Worm (Caenorhabditis elegans) whole organism, L1 larva: ENCODE results near the gene W06A7.4.

Source experiments
- C16A3.4 ChIP-seq: fragments of 150-350 bp; optimal IDR thresholded peaks from 2 replicates; lab custom pipeline; 2014; ENCODE audit warnings: missing biosample characterization, missing genetic modification characterization
- aha-1 ChIP-seq: fragments of 150-350 bp; optimal IDR thresholded peaks from 2 replicates; lab custom pipeline; 2014; ENCODE audit warnings: missing biosample characterization, missing genetic modification characterization
- alr-1 ChIP-seq: fragments of 200-800 bp; sonication (Bioruptor generic); optimal IDR thresholded peaks from 2 replicates; lab custom pipeline; 2018; ENCODE audit warnings: borderline replicate concordance, mild to moderate bottlenecking, missing genetic modification characterization, missing compliant biosample characterization
- aly-2 ChIP-seq: fragments of 150-350 bp; optimal IDR thresholded peaks from 2 replicates; lab custom pipeline; 2014; ENCODE audit warnings: missing biosample characterization, missing genetic modification characterization
- blmp-1 ChIP-seq: fragments of 150-350 bp; optimal IDR thresholded peaks from 2 replicates; lab custom pipeline; 2014; ENCODE audit warnings: missing biosample characterization, missing genetic modification characterization
- ceh-8 ChIP-seq: fragments of 200-800 bp; sonication (Bioruptor generic); optimal IDR thresholded peaks from 2 replicates; lab custom pipeline; 2018; ENCODE audit warnings: mild to moderate bottlenecking, missing genetic modification characterization, moderate library complexity, missing compliant biosample characterization
- ceh-88 ChIP-seq: fragments of 200-800 bp; sonication (Bioruptor generic); IDR thresholded peaks from 2 replicates; pipeline ENCODE4 v1.3.6; 2022; ENCODE audit warnings: missing genetic modification characterization, missing compliant biosample characterization
- ceh-90 ChIP-seq: sonication (generic microtip); optimal IDR thresholded peaks from 2 replicates; lab custom pipeline; 2016; ENCODE audit warnings: missing genetic modification characterization, missing compliant biosample characterization
- efl-1 ChIP-seq, 4 experiments: fragments of 150-350 bp; optimal IDR thresholded peaks in 3 of 4; peaks in 1 of 4; 1 replicate in 1 of 4; 2 replicates in 3 of 4; lab custom pipeline; 2014; ENCODE audit warnings: missing biosample characterization in 2 of 4, missing genetic modification characterization in 2 of 4, missing genetic modification reagents in 2 of 4
- efl-3 ChIP-seq: fragments of 200-800 bp; sonication (Bioruptor generic); optimal IDR thresholded peaks from 2 replicates; lab custom pipeline; 2018; ENCODE audit warnings: mild to moderate bottlenecking, missing genetic modification characterization, missing compliant biosample characterization
- egl-27 ChIP-seq, 2 experiments: fragments of 150-350 bp in 1 of 2; sonication (generic microtip); optimal IDR thresholded peaks; 3 replicates each; lab custom pipeline; 2017 to 2018; ENCODE audit warnings: missing biosample characterization in 2 of 2, missing genetic modification characterization in 2 of 2, missing genetic modification reagents in 2 of 2
- elt-2 ChIP-seq: sonication (generic microtip); optimal IDR thresholded peaks from 2 replicates; lab custom pipeline; 2016; ENCODE audit warnings: missing genetic modification characterization, mild to moderate bottlenecking, inconsistent platforms, missing compliant biosample characterization, missing genetic modification reagents
- grh-1 ChIP-seq: fragments of 200-800 bp; sonication (Bioruptor generic); IDR thresholded peaks from 2 replicates; pipeline ENCODE4 v1.3.6; 2022; ENCODE audit warnings: missing genetic modification reagents, missing genetic modification characterization, missing compliant biosample characterization
- isw-1 ChIP-seq: fragments of 200-800 bp; sonication (Bioruptor generic); IDR thresholded peaks from 2 replicates; pipeline ENCODE4 v1.3.6; 2022; ENCODE audit warnings: missing genetic modification characterization, missing compliant biosample characterization
- jun-1 ChIP-seq: fragments of 150-350 bp; optimal IDR thresholded peaks from 2 replicates; lab custom pipeline; 2014; ENCODE audit warnings: missing biosample characterization, missing genetic modification reagents, missing genetic modification characterization
- lin-13 ChIP-seq: fragments of 150-350 bp; optimal IDR thresholded peaks from 2 replicates; lab custom pipeline; 2014; ENCODE audit warnings: missing biosample characterization, missing genetic modification reagents, missing genetic modification characterization
- lin-14 ChIP-seq: fragments of 200-800 bp; sonication (Bioruptor generic); optimal IDR thresholded peaks from 2 replicates; lab custom pipeline; 2018; ENCODE audit warnings: mild to moderate bottlenecking, missing genetic modification characterization, moderate library complexity, missing compliant biosample characterization
- lin-15B ChIP-seq: fragments of 150-350 bp; sonication (generic microtip); optimal IDR thresholded peaks from 3 replicates; lab custom pipeline; 2014; ENCODE audit warnings: missing biosample characterization, missing genetic modification characterization
- lin-35 ChIP-seq, 2 experiments: fragments of 150-350 bp; optimal IDR thresholded peaks; 2 replicates each; lab custom pipeline; 2014; ENCODE audit warnings: missing biosample characterization in 2 of 2, missing genetic modification characterization in 2 of 2, missing genetic modification reagents in 2 of 2
- lin-39 ChIP-seq: fragments of 150-350 bp; optimal IDR thresholded peaks from 2 replicates; lab custom pipeline; 2014; ENCODE audit warnings: missing biosample characterization, missing genetic modification reagents, missing genetic modification characterization
- lsy-2 ChIP-seq, 2 experiments: fragments of 150-350 bp; optimal IDR thresholded peaks; 2 replicates each; lab custom pipeline; 2014; ENCODE audit warnings: missing biosample characterization in 2 of 2, missing genetic modification characterization in 2 of 2
- mab-9 ChIP-seq: fragments of 200-800 bp; sonication (Bioruptor generic); IDR thresholded peaks from 2 replicates; pipeline ENCODE4 v1.3.6; 2022; ENCODE audit warnings: missing genetic modification reagents, missing genetic modification characterization, missing compliant biosample characterization
- mep-1 ChIP-seq: fragments of 150-350 bp; optimal IDR thresholded peaks from 2 replicates; lab custom pipeline; 2014; ENCODE audit warnings: missing biosample characterization, missing genetic modification characterization
- nhr-11 ChIP-seq: fragments of 150-350 bp; optimal IDR thresholded peaks from 2 replicates; lab custom pipeline; 2014; ENCODE audit warnings: missing biosample characterization, missing genetic modification characterization
- nhr-19 ChIP-seq: fragments of 200-800 bp; sonication (Bioruptor generic); conservative IDR thresholded peaks from 2 replicates; pipeline ENCODE4 v1.3.6; 2022; ENCODE audit warnings: missing genetic modification characterization, missing compliant biosample characterization
- nhr-20 ChIP-seq: sonication (generic microtip); optimal IDR thresholded peaks from 2 replicates; lab custom pipeline; 2016; ENCODE audit warnings: mild to moderate bottlenecking, missing genetic modification characterization, missing compliant biosample characterization
- nhr-71 ChIP-seq: sonication (generic microtip); optimal IDR thresholded peaks from 2 replicates; lab custom pipeline; 2016; ENCODE audit warnings: mild to moderate bottlenecking, missing genetic modification characterization, moderate library complexity, missing compliant biosample characterization
- nhr-77 ChIP-seq: fragments of 150-350 bp; optimal IDR thresholded peaks from 2 replicates; lab custom pipeline; 2014; ENCODE audit warnings: missing biosample characterization, missing genetic modification characterization
- nhr-85 ChIP-seq: sonication (generic microtip); peaks from one replicate; lab custom pipeline; 2016; ENCODE audit warnings: missing genetic modification characterization, inconsistent platforms, missing compliant biosample characterization
- pqm-1 ChIP-seq: sonication (generic microtip); optimal IDR thresholded peaks from 3 replicates; lab custom pipeline; 2017; ENCODE audit warnings: missing biosample characterization, missing genetic modification characterization
- rnt-1 ChIP-seq: sonication (generic microtip); optimal IDR thresholded peaks from 2 replicates; lab custom pipeline; 2016; ENCODE audit warnings: mild to moderate bottlenecking, missing genetic modification characterization, moderate library complexity, missing compliant biosample characterization
- skn-1 ChIP-seq: fragments of 150-350 bp; optimal IDR thresholded peaks from 2 replicates; lab custom pipeline; 2014; ENCODE audit warnings: missing biosample characterization, missing genetic modification characterization
- snu-23 ChIP-seq: sonication (generic microtip); optimal IDR thresholded peaks from 2 replicates; lab custom pipeline; 2016; ENCODE audit warnings: missing genetic modification characterization, missing compliant biosample characterization
- sup-37 ChIP-seq: fragments of 200-800 bp; sonication (Bioruptor generic); optimal IDR thresholded peaks from 2 replicates; lab custom pipeline; 2018; ENCODE audit warnings: mild to moderate bottlenecking, missing genetic modification characterization, missing compliant biosample characterization
- tbx-2 ChIP-seq: sonication (generic microtip); optimal IDR thresholded peaks from 2 replicates; lab custom pipeline; 2016; ENCODE audit warnings: missing genetic modification characterization, missing compliant biosample characterization
- unc-86 ChIP-seq: sonication (generic microtip); optimal IDR thresholded peaks from 2 replicates; lab custom pipeline; 2016; ENCODE audit warnings: missing genetic modification characterization, missing compliant biosample characterization
- unc-98 ChIP-seq: fragments of 200-800 bp; sonication (Bioruptor generic); IDR thresholded peaks from 2 replicates; pipeline ENCODE4 v1.3.6; 2022; ENCODE audit warnings: missing genetic modification characterization, missing compliant biosample characterization
- vab-15 ChIP-seq: sonication (generic microtip); optimal IDR thresholded peaks from 2 replicates; lab custom pipeline; 2017; ENCODE audit warnings: missing genotype, mild to moderate bottlenecking, missing genetic modification characterization, missing compliant biosample characterization
- xbp-1 ChIP-seq: sonication (generic microtip); optimal IDR thresholded peaks from 2 replicates; lab custom pipeline; 2016; ENCODE audit warnings: missing genetic modification characterization, missing compliant biosample characterization

W06A7.4 gene

DNA sequence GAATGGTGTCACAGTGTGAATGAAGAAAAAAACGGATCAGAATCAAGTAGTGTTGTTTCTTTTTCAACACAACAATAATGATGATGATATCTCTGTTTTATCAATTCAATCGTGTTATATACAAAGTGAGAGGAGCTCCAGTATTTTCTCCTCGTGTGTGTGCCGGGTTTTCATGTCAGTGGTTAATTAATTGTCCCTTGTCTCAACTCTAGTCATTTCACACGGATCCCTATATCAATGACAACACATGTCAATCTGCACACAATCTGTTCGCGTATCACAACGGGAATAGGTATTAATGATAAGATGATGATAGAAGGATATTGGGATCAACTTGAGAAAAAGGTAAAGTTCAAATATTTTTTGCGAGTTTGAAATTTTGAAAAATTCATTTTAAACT, 23.8 kb upstream of the W06A7.4 start (continued):
- TF ChIP-seq jun-1: no peak
- TF ChIP-seq xbp-1 (tag; lab: Kevin White, UChicago): no peak
- TF ChIP-seq unc-98 (GFP tag; lab: Robert Waterston, UW): no peak
- TF ChIP-seq pqm-1 (tag; lab: Kevin White, UChicago): no peak
- TF ChIP-seq rnt-1: peak; percentile 60
- TF ChIP-seq isw-1 (GFP tag; lab: Robert Waterston, UW): no peak
- no peak for TF ChIP-seq efl-3 (GFP tag; lab: Kevin White, UChicago)
- TF ChIP-seq ceh-88 (GFP tag; lab: Robert Waterston, UW): no peak
- no peak for TF ChIP-seq grh-1 (GFP tag; lab: Robert Waterston, UW)
- TF ChIP-seq lsy-2 (tag; optimal IDR thresholded peaks at IDR 0.05; lab: Kevin White, UChicago): peak in 1 of 2 experiments; percentile 28
- TF ChIP-seq, all 84 proteins: peak for 11

DNA sequence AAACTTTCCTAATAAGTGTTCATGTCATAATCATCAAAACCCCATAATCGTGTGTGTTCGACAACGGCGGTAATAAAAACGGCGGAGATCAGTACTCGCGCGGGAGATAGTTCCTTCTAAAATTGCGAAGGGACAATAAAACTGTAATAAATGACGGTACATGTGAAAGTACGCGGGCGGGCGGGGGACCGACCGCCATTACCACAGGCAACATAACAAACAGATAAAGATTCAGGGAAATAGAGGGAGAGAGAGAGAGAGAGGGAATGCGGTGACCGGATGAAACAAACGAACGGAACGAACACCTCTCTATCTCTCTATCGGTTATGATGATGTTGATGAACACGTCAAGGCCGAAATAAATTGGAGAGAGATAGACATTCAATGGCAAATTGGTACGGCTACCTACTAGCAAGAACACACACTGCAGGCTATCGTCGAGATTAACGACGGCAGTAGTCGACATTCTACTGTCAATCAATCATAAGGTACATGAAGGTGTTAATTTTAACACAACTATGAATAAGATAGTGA, 18.0 kb upstream of the W06A7.4 start:
- TF ChIP-seq lin-39 (tag; lab: Kevin White, UChicago) (no peak), ceh-8 (no peak), blmp-1 (tag; lab: Kevin White, UChicago) (peak; percentile 52), grh-1 (GFP tag; lab: Robert Waterston, UW) (no peak), efl-1 (optimal IDR thresholded peaks at IDR 0.05; lab: Kevin White, UChicago) (no peak), efl-1 (GFP tag; optimal IDR thresholded peaks at IDR 0.05 in 1 of 2; lab: Kevin White, UChicago) (peak in 1 of 2 experiments; percentile 24), mab-9 (GFP tag; lab: Robert Waterston, UW) (no peak), nhr-11 (tag; lab: Kevin White, UChicago) (no peak), lin-14 (GFP tag; lab: Kevin White, UChicago) (peak; percentile 12), aha-1 (tag; lab: Kevin White, UChicago) (no peak), nhr-85 (peak; percentile 72), nhr-77 (tag; lab: Kevin White, UChicago) (no peak), rnt-1 (no peak), lin-15B (tag; lab: Kevin White, UChicago) (no peak)

DNA sequence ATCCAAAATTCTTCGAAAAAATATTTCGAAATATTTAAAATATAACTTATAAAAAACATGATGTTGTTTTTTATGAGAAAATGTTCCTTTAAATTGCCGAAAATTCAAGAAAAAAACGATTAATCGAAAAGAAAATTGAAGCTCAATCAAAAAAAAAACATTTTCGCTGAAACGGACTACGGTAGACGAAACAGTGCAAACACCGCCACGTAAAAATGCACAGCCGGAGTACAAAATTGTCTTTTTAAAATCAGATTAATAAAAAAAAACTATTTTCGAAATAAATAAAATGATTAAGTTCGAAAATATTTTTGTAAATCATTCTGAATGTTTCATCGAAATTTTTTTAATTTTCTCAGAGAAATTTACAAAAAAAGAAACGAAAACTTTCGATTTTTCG, 10.7 kb upstream of the W06A7.4 start:
- TF ChIP-seq lsy-2 (tag; optimal IDR thresholded peaks at IDR 0.05; lab: Kevin White, UChicago) (peak; percentile 56 to 79), egl-27 (tag; optimal IDR thresholded peaks at IDR 0.05; lab: Kevin White, UChicago) (no peak)

DNA sequence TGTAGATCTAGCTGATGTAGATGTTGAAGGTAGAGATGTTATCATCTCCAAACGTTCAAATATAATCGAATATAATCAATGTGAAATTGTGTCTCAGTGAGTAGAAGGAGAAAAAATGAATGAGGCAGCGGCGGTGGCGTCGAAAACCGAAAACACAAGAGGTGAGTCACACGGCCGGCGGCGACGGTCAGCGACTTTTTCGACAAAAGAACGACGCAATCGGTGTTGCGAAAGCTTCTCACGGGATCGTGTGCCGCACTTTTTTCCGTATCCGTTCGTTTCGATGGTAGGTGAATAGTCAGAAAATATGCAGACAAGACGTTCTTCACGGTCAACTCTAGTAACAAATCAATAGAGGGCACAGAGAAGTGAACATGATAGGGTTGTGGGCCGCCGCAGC, 8.7 kb upstream of the W06A7.4 start, which contains the start of gene rin-1:
rin-1 (minus strand) TSS at position 101 of the 400 bp plus-strand sequence.
- TF ChIP-seq nhr-71 (tag; lab: Kevin White, UChicago) (no peak), mep-1 (tag; lab: Kevin White, UChicago) (no peak), skn-1 (tag; lab: Kevin White, UChicago) (no peak), sup-37 (no peak), isw-1 (GFP tag; lab: Robert Waterston, UW) (no peak), aly-2 (tag; lab: Kevin White, UChicago) (no peak), tbx-2 (tag; lab: Kevin White, UChicago) (no peak), nhr-20 (tag; lab: Kevin White, UChicago) (no peak), ceh-90 (tag; lab: Kevin White, UChicago) (no peak), mab-9 (GFP tag; lab: Robert Waterston, UW) (no peak), lin-35 (GFP tag; optimal IDR thresholded peaks at IDR 0.05; lab: Kevin White, UChicago) (no peak), nhr-11 (tag; lab: Kevin White, UChicago) (no peak), lin-13 (GFP tag; lab: Kevin White, UChicago) (no peak), elt-2 (no peak)
- TF ChIP-seq, all 84 proteins: peak for 0

DNA sequence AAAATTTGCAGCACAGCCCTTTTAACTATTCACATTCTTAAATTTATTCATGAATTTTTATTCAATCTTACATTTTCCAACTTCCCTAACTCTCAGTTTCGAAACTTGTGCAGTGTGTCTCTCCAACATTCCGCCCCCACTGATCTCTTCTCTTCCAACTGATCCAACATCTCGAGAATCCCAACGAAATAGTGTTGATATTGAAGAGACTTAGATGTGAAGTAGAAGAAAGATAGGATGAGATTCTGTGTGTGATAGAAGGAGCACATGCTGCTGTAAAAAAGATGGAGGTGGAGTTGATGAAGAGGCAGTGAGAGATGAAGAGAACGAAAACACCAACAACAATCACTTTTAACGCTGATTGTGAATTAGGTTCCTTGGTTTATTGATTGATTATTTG, 3.9 kb upstream of the W06A7.4 start:
- TF ChIP-seq lin-35 (GFP tag; optimal IDR thresholded peaks at IDR 0.05; lab: Kevin White, UChicago) (no peak), alr-1 (tag; lab: Kevin White, UChicago) (no peak), nhr-20 (tag; lab: Kevin White, UChicago) (no peak), aha-1 (tag; lab: Kevin White, UChicago) (no peak), unc-86 (tag; lab: Kevin White, UChicago) (no peak), snu-23 (GFP tag; lab: Kevin White, UChicago) (peak; percentile 13), C16A3.4 (tag; lab: Kevin White, UChicago) (no peak), nhr-19 (0 out of 2 replicates have a peak, but pooled peaks have one; percentile 7), skn-1 (tag; lab: Kevin White, UChicago) (no peak), vab-15 (tag; lab: Kevin White, UChicago) (no peak), lsy-2 (tag; optimal IDR thresholded peaks at IDR 0.05; lab: Kevin White, UChicago) (peak in 1 of 2 experiments; percentile 39), lin-14 (GFP tag; lab: Kevin White, UChicago) (peak; percentile 76), rnt-1 (peak; percentile 53)
